Worm (Caenorhabditis elegans): Measurements from ENCODE around the gene bpl-1.

Gene bpl-1

ce11 chrII:6252707-6253106 is 21.3 kb upstream of the bpl-1 start:
- TF ChIP-seq dao-5 (tag; optimal IDR thresholded peaks at IDR 0.05) (no peak), him-1 (tag; optimal IDR thresholded peaks at IDR 0.05) (no peak), W03F9.2 (tag; optimal IDR thresholded peaks at IDR 0.05) (no peak)

ce11 chrII:6256024-6256423 is 18.0 kb upstream of the bpl-1 start, which contains the start of gene F13H8.5:
Gene F13H8.5 (minus strand): TSS chrII:6256124.
- no peak for TF ChIP-seq dao-5 (tag; optimal IDR thresholded peaks at IDR 0.05)
- no peak for TF ChIP-seq him-1 (tag; optimal IDR thresholded peaks at IDR 0.05)
- TF ChIP-seq W03F9.2 (tag; optimal IDR thresholded peaks at IDR 0.05): no peak

- TF ChIP-seq him-1 (tag; optimal IDR thresholded peaks at IDR 0.05) (no peak), W03F9.2 (tag; optimal IDR thresholded peaks at IDR 0.05) (no peak), dao-5 (tag; optimal IDR thresholded peaks at IDR 0.05) (no peak)
Observed at ce11 chrII:6257220-6257877, 16.7 kb upstream of the bpl-1 start.

ce11 chrII:6259867-6260266 is 14.1 kb upstream of the bpl-1 start, which contains the start of gene F13H8.11:
Gene F13H8.11 (minus strand): TSS chrII:6260021.
- TF ChIP-seq W03F9.2 (tag; optimal IDR thresholded peaks at IDR 0.05) (no peak), him-1 (tag; optimal IDR thresholded peaks at IDR 0.05) (no peak), dao-5 (tag; optimal IDR thresholded peaks at IDR 0.05) (no peak)

- no peak for TF ChIP-seq him-1 (tag; optimal IDR thresholded peaks at IDR 0.05)
- TF ChIP-seq dao-5 (tag; optimal IDR thresholded peaks at IDR 0.05): no peak
- TF ChIP-seq W03F9.2 (tag; optimal IDR thresholded peaks at IDR 0.05): no peak
Observed at ce11 chrII:6260684-6261083, 13.3 kb upstream of the bpl-1 start, which contains the start of gene nmgp-1. Gene nmgp-1 (plus strand): TSS chrII:6260857.

ce11 chrII:6262222-6262621 is 11.8 kb upstream of the bpl-1 start, which contains the start of gene F13H8.12:
Gene F13H8.12 (plus strand): TSS chrII:6262522.
- TF ChIP-seq W03F9.2 (tag; optimal IDR thresholded peaks at IDR 0.05): no peak
- TF ChIP-seq dao-5 (tag; optimal IDR thresholded peaks at IDR 0.05): no peak
- TF ChIP-seq him-1 (tag; optimal IDR thresholded peaks at IDR 0.05): no peak

ce11 chrII:6263685-6264084 is 10.3 kb upstream of the bpl-1 start, which contains the start of gene F13H8.3:
Gene F13H8.3 (plus strand): TSS chrII:6263985.
- TF ChIP-seq dao-5 (tag; optimal IDR thresholded peaks at IDR 0.05) (no peak), him-1 (tag; optimal IDR thresholded peaks at IDR 0.05) (no peak), W03F9.2 (tag; optimal IDR thresholded peaks at IDR 0.05) (no peak)

- TF ChIP-seq him-1 (tag; optimal IDR thresholded peaks at IDR 0.05): no peak
- no peak for TF ChIP-seq W03F9.2 (tag; optimal IDR thresholded peaks at IDR 0.05)
- no peak for TF ChIP-seq dao-5 (tag; optimal IDR thresholded peaks at IDR 0.05)
Observed at ce11 chrII:6267983-6268382, 6.0 kb upstream of the bpl-1 start, which contains the start of gene F13H8.8. Gene F13H8.8 (minus strand): TSS chrII:6268083.

- TF ChIP-seq dao-5 (tag; optimal IDR thresholded peaks at IDR 0.05) (no peak), W03F9.2 (tag; optimal IDR thresholded peaks at IDR 0.05) (peak; percentile 29), him-1 (tag; optimal IDR thresholded peaks at IDR 0.05) (no peak)
Observed at ce11 chrII:6269805-6270414, 4.1 kb upstream of the bpl-1 start, which contains the start of gene F13H8.2. Gene F13H8.2 (plus strand): TSS chrII:6270364.

- TF ChIP-seq W03F9.2 (tag; optimal IDR thresholded peaks at IDR 0.05) (no peak), dao-5 (tag; optimal IDR thresholded peaks at IDR 0.05) (no peak), him-1 (tag; optimal IDR thresholded peaks at IDR 0.05) (no peak)
Observed at ce11 chrII:6281002-6281401, 7.0 kb downstream of the bpl-1 start, which contains the start of gene scly-1. Gene scly-1 (minus strand): TSS chrII:6281102.

ce11 chrII:6281903-6282302 is 7.9 kb downstream of the bpl-1 start:
- TF ChIP-seq dao-5 (tag; optimal IDR thresholded peaks at IDR 0.05) (no peak), him-1 (tag; optimal IDR thresholded peaks at IDR 0.05) (no peak), W03F9.2 (tag; optimal IDR thresholded peaks at IDR 0.05) (no peak)

- TF ChIP-seq him-1 (tag; optimal IDR thresholded peaks at IDR 0.05): no peak
- no peak for TF ChIP-seq W03F9.2 (tag; optimal IDR thresholded peaks at IDR 0.05)
- no peak for TF ChIP-seq dao-5 (tag; optimal IDR thresholded peaks at IDR 0.05)
Observed at ce11 chrII:6283074-6283473, 9.1 kb downstream of the bpl-1 start, which contains the start of gene F13H8.1. Gene F13H8.1 (plus strand): TSS chrII:6283384.

ce11 chrII:6286865-6287264 is 12.8 kb downstream of the bpl-1 start, which contains the start of gene F13H8.6:
Gene F13H8.6 (minus strand): TSS chrII:6286965.
- TF ChIP-seq dao-5 (tag; optimal IDR thresholded peaks at IDR 0.05) (no peak), W03F9.2 (tag; optimal IDR thresholded peaks at IDR 0.05) (no peak), him-1 (tag; optimal IDR thresholded peaks at IDR 0.05) (no peak)

ce11 chrII:6288104-6288503 is 14.1 kb downstream of the bpl-1 start:
- no peak for TF ChIP-seq W03F9.2 (tag; optimal IDR thresholded peaks at IDR 0.05)
- no peak for TF ChIP-seq dao-5 (tag; optimal IDR thresholded peaks at IDR 0.05)
- no peak for TF ChIP-seq him-1 (tag; optimal IDR thresholded peaks at IDR 0.05)
